Worm (Caenorhabditis elegans) whole organism, midembryonic: Measurements from ENCODE around the gene tbc-20.

Source experiments
- T22C8.4 ChIP-seq: fragments of 200-800 bp; sonication (Bioruptor generic); IDR thresholded peaks from 2 replicates; pipeline ENCODE4 v1.3.6; 2022; ENCODE audit warnings: missing genetic modification characterization, missing compliant biosample characterization
- cog-1 ChIP-seq: sonication (generic microtip); optimal IDR thresholded peaks from 2 replicates; lab custom pipeline; 2016; ENCODE audit warnings: missing genetic modification characterization, missing compliant biosample characterization
- flt-1 ChIP-seq: fragments of 200-800 bp; sonication (Bioruptor generic); IDR thresholded peaks from 2 replicates; pipeline ENCODE4 v1.3.6; 2022; ENCODE audit warnings: missing genetic modification characterization, missing compliant biosample characterization
- klf-2 ChIP-seq: fragments of 200-800 bp; sonication (Bioruptor generic); conservative IDR thresholded peaks from 2 replicates; pipeline ENCODE4 v1.3.6; 2022; ENCODE audit warnings: missing genetic modification reagents, missing genetic modification characterization, missing compliant biosample characterization
- med-1 ChIP-seq: sonication (generic microtip); optimal IDR thresholded peaks from 2 replicates; lab custom pipeline; 2017; ENCODE audit warnings: missing genetic modification characterization, mild to moderate bottlenecking, missing compliant biosample characterization, antibody characterized with exemption, missing genetic modification reagents; ENCODE audit not compliant: insufficient read depth
- ref-1 ChIP-seq: fragments of 200-800 bp; sonication (Bioruptor generic); conservative IDR thresholded peaks from 2 replicates; pipeline ENCODE4 v1.3.6; 2022; ENCODE audit warnings: missing genetic modification reagents, missing genetic modification characterization, missing compliant biosample characterization
- tab-1 ChIP-seq: fragments of 200-800 bp; sonication (Bioruptor generic); IDR thresholded peaks from 2 replicates; pipeline ENCODE4 v1.3.6; 2022; ENCODE audit warnings: missing genetic modification characterization, missing compliant biosample characterization
- ztf-23 ChIP-seq: fragments of 200-800 bp; sonication (Bioruptor generic); IDR thresholded peaks from 2 replicates; pipeline ENCODE4 v1.3.6; 2022; ENCODE audit warnings: missing genetic modification reagents, missing genetic modification characterization, missing compliant biosample characterization

DNA sequence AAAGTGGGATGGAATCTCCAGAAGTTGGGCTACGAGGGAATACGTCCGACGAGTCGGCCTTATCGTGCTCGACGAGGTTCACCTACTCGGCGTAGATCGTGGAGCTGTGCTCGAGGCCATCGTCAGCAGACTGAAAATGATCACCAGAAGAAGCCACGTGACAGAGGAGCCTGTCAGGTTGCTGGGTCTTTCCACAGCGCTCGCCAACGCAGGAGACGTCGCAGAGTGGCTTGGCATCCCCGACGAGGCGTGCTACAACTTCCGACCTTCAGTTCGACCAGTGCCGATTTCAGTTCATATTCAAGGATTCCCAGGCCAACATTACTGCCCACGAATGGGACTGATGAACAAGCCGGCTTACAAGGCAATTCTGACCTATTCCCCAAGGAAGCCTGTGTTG, 27.2 kb upstream of the tbc-20 start:
- TF ChIP-seq med-1 (GFP tag; lab: Kevin White, UChicago) (no peak), flt-1 (GFP tag; lab: Robert Waterston, UW) (no peak), cog-1 (tag; lab: Kevin White, UChicago) (no peak), T22C8.4 (GFP tag; lab: Robert Waterston, UW) (no peak), ztf-23 (GFP tag; lab: Robert Waterston, UW) (no peak), tab-1 (GFP tag; lab: Robert Waterston, UW) (no peak), ref-1 (GFP tag; lab: Robert Waterston, UW) (no peak), klf-2 (no peak)
